Worm (Caenorhabditis elegans) whole organism, L1 larva: ENCODE data around the gene ife-3.

Experiments
- Y116A8C.19 ChIP-seq: sonication (generic microtip); optimal IDR thresholded peaks from 2 replicates; lab custom pipeline; 2016; ENCODE audit warnings: missing compliant biosample characterization, missing genetic modification characterization, borderline replicate concordance
- aha-1 ChIP-seq: fragments of 150-350 bp; optimal IDR thresholded peaks from 2 replicates; lab custom pipeline; 2014; ENCODE audit warnings: missing biosample characterization, missing genetic modification characterization
- aly-2 ChIP-seq: fragments of 150-350 bp; optimal IDR thresholded peaks from 2 replicates; lab custom pipeline; 2014; ENCODE audit warnings: missing biosample characterization, missing genetic modification characterization
- blmp-1 ChIP-seq: fragments of 150-350 bp; optimal IDR thresholded peaks from 2 replicates; lab custom pipeline; 2014; ENCODE audit warnings: missing biosample characterization, missing genetic modification characterization
- ceh-8 ChIP-seq: fragments of 200-800 bp; sonication (Bioruptor generic); optimal IDR thresholded peaks from 2 replicates; lab custom pipeline; 2018; ENCODE audit warnings: mild to moderate bottlenecking, missing genetic modification characterization, moderate library complexity, missing compliant biosample characterization
- ceh-88 ChIP-seq: fragments of 200-800 bp; sonication (Bioruptor generic); IDR thresholded peaks from 2 replicates; pipeline ENCODE4 v1.3.6; 2022; ENCODE audit warnings: missing genetic modification characterization, missing compliant biosample characterization
- efl-1 ChIP-seq, 4 experiments: fragments of 150-350 bp; optimal IDR thresholded peaks in 3 of 4; peaks in 1 of 4; 1 replicate in 1 of 4; 2 replicates in 3 of 4; lab custom pipeline; 2014; ENCODE audit warnings: missing biosample characterization in 2 of 4, missing genetic modification characterization in 2 of 4, missing genetic modification reagents in 2 of 4
- efl-3 ChIP-seq: fragments of 200-800 bp; sonication (Bioruptor generic); optimal IDR thresholded peaks from 2 replicates; lab custom pipeline; 2018; ENCODE audit warnings: mild to moderate bottlenecking, missing genetic modification characterization, missing compliant biosample characterization
- fkh-10 ChIP-seq: sonication (generic microtip); optimal IDR thresholded peaks from 2 replicates; lab custom pipeline; 2017; ENCODE audit warnings: missing biosample characterization, missing genetic modification reagents, missing genetic modification characterization
- grh-1 ChIP-seq: fragments of 200-800 bp; sonication (Bioruptor generic); IDR thresholded peaks from 2 replicates; pipeline ENCODE4 v1.3.6; 2022; ENCODE audit warnings: missing genetic modification reagents, missing genetic modification characterization, missing compliant biosample characterization
- hlh-17 ChIP-seq: fragments of 200-800 bp; sonication (Bioruptor generic); optimal IDR thresholded peaks from 2 replicates; lab custom pipeline; 2018; ENCODE audit warnings: missing genetic modification characterization, mild to moderate bottlenecking, missing compliant biosample characterization, moderate library complexity, borderline replicate concordance
- hlh-4 ChIP-seq: sonication (generic microtip); optimal IDR thresholded peaks from 2 replicates; lab custom pipeline; 2016; ENCODE audit warnings: mild to moderate bottlenecking, missing genetic modification characterization, missing compliant biosample characterization
- hpl-2 ChIP-seq: fragments of 150-350 bp; optimal IDR thresholded peaks from 2 replicates; lab custom pipeline; 2014; ENCODE audit warnings: missing biosample characterization, missing genetic modification reagents, missing genetic modification characterization
- isw-1 ChIP-seq: fragments of 200-800 bp; sonication (Bioruptor generic); IDR thresholded peaks from 2 replicates; pipeline ENCODE4 v1.3.6; 2022; ENCODE audit warnings: missing genetic modification characterization, missing compliant biosample characterization
- jun-1 ChIP-seq: fragments of 150-350 bp; optimal IDR thresholded peaks from 2 replicates; lab custom pipeline; 2014; ENCODE audit warnings: missing biosample characterization, missing genetic modification reagents, missing genetic modification characterization
- lin-13 ChIP-seq: fragments of 150-350 bp; optimal IDR thresholded peaks from 2 replicates; lab custom pipeline; 2014; ENCODE audit warnings: missing biosample characterization, missing genetic modification reagents, missing genetic modification characterization
- lin-14 ChIP-seq: fragments of 200-800 bp; sonication (Bioruptor generic); optimal IDR thresholded peaks from 2 replicates; lab custom pipeline; 2018; ENCODE audit warnings: mild to moderate bottlenecking, missing genetic modification characterization, moderate library complexity, missing compliant biosample characterization
- lin-35 ChIP-seq, 2 experiments: fragments of 150-350 bp; optimal IDR thresholded peaks; 2 replicates each; lab custom pipeline; 2014; ENCODE audit warnings: missing biosample characterization in 2 of 2, missing genetic modification characterization in 2 of 2, missing genetic modification reagents in 2 of 2
- lir-3 ChIP-seq: sonication (generic microtip); optimal IDR thresholded peaks from 2 replicates; lab custom pipeline; 2016; ENCODE audit warnings: mild to moderate bottlenecking, missing genetic modification characterization, moderate library complexity, missing compliant biosample characterization; ENCODE audit not compliant: poor library complexity
- mab-9 ChIP-seq: fragments of 200-800 bp; sonication (Bioruptor generic); IDR thresholded peaks from 2 replicates; pipeline ENCODE4 v1.3.6; 2022; ENCODE audit warnings: missing genetic modification reagents, missing genetic modification characterization, missing compliant biosample characterization
- mdl-1 ChIP-seq, 2 experiments: fragments of 150-350 bp; optimal IDR thresholded peaks; 2 replicates each; lab custom pipeline; 2014 to 2017; ENCODE audit warnings: missing biosample characterization in 2 of 2, missing genetic modification characterization in 2 of 2, inconsistent platforms in 1 of 2
- mep-1 ChIP-seq: fragments of 150-350 bp; optimal IDR thresholded peaks from 2 replicates; lab custom pipeline; 2014; ENCODE audit warnings: missing biosample characterization, missing genetic modification characterization
- nhr-12 ChIP-seq: sonication (generic microtip); optimal IDR thresholded peaks from 2 replicates; lab custom pipeline; 2017; ENCODE audit warnings: missing biosample characterization, missing genetic modification characterization
- nhr-19 ChIP-seq: fragments of 200-800 bp; sonication (Bioruptor generic); conservative IDR thresholded peaks from 2 replicates; pipeline ENCODE4 v1.3.6; 2022; ENCODE audit warnings: missing genetic modification characterization, missing compliant biosample characterization
- nhr-47 ChIP-seq: sonication (generic microtip); optimal IDR thresholded peaks from 2 replicates; lab custom pipeline; 2016; ENCODE audit warnings: mild to moderate bottlenecking, missing genetic modification characterization, moderate library complexity, missing compliant biosample characterization
- nhr-71 ChIP-seq: sonication (generic microtip); optimal IDR thresholded peaks from 2 replicates; lab custom pipeline; 2016; ENCODE audit warnings: mild to moderate bottlenecking, missing genetic modification characterization, moderate library complexity, missing compliant biosample characterization
- nhr-76 ChIP-seq: sonication (generic microtip); optimal IDR thresholded peaks from 2 replicates; lab custom pipeline; 2017; ENCODE audit warnings: missing biosample characterization, missing genetic modification characterization
- nhr-84 ChIP-seq: sonication (generic microtip); optimal IDR thresholded peaks from 2 replicates; lab custom pipeline; 2017; ENCODE audit warnings: missing biosample characterization, missing genetic modification characterization
- nhr-85 ChIP-seq: sonication (generic microtip); peaks from one replicate; lab custom pipeline; 2016; ENCODE audit warnings: missing genetic modification characterization, inconsistent platforms, missing compliant biosample characterization
- pag-3 ChIP-seq: sonication (generic microtip); optimal IDR thresholded peaks from 2 replicates; lab custom pipeline; 2017; ENCODE audit warnings: missing genetic modification characterization, mild to moderate bottlenecking, missing compliant biosample characterization, antibody characterized with exemption, borderline replicate concordance; ENCODE audit not compliant: insufficient read depth
- rnt-1 ChIP-seq: sonication (generic microtip); optimal IDR thresholded peaks from 2 replicates; lab custom pipeline; 2016; ENCODE audit warnings: mild to moderate bottlenecking, missing genetic modification characterization, moderate library complexity, missing compliant biosample characterization
- snpc-4 ChIP-seq: fragments of 150-350 bp; optimal IDR thresholded peaks from 2 replicates; lab custom pipeline; 2014; ENCODE audit warnings: missing biosample characterization, missing genetic modification characterization
- snu-23 ChIP-seq: sonication (generic microtip); optimal IDR thresholded peaks from 2 replicates; lab custom pipeline; 2016; ENCODE audit warnings: missing genetic modification characterization, missing compliant biosample characterization
- sox-4 ChIP-seq: sonication (generic microtip); optimal IDR thresholded peaks from 2 replicates; lab custom pipeline; 2016; ENCODE audit warnings: missing genetic modification characterization, missing compliant biosample characterization
- swsn-7 ChIP-seq: sonication (generic microtip); optimal IDR thresholded peaks from 2 replicates; lab custom pipeline; 2016; ENCODE audit warnings: missing genetic modification characterization, missing compliant biosample characterization
- tbx-2 ChIP-seq: sonication (generic microtip); optimal IDR thresholded peaks from 2 replicates; lab custom pipeline; 2016; ENCODE audit warnings: missing genetic modification characterization, missing compliant biosample characterization
- tlp-1 ChIP-seq: fragments of 150-350 bp; optimal IDR thresholded peaks from 2 replicates; lab custom pipeline; 2014; ENCODE audit warnings: missing biosample characterization, missing genetic modification characterization
- unc-130 ChIP-seq: fragments of 150-350 bp; optimal IDR thresholded peaks from 2 replicates; lab custom pipeline; 2017; ENCODE audit warnings: missing biosample characterization, missing genetic modification characterization, inconsistent platforms
- unc-30 ChIP-seq: sonication (generic microtip); optimal IDR thresholded peaks from 2 replicates; lab custom pipeline; 2017; ENCODE audit warnings: missing biosample characterization, missing genetic modification characterization
- unc-62 ChIP-seq: fragments of 150-350 bp; optimal IDR thresholded peaks from 2 replicates; lab custom pipeline; 2014; ENCODE audit warnings: missing biosample characterization, missing genetic modification reagents, missing genetic modification characterization
- vab-15 ChIP-seq: sonication (generic microtip); optimal IDR thresholded peaks from 2 replicates; lab custom pipeline; 2017; ENCODE audit warnings: missing genotype, mild to moderate bottlenecking, missing genetic modification characterization, missing compliant biosample characterization
- ztf-11 ChIP-seq, 2 experiments: sonication (generic microtip); optimal IDR thresholded peaks; 2 replicates each; lab custom pipeline; 2016 to 2017; ENCODE audit warnings: missing genetic modification characterization in 2 of 2, missing biosample characterization in 1 of 2, missing compliant biosample characterization in 1 of 2
- ztf-4 ChIP-seq: fragments of 150-350 bp; optimal IDR thresholded peaks from 2 replicates; lab custom pipeline; 2014; ENCODE audit warnings: missing biosample characterization, missing genetic modification characterization

The ife-3 gene

DNA sequence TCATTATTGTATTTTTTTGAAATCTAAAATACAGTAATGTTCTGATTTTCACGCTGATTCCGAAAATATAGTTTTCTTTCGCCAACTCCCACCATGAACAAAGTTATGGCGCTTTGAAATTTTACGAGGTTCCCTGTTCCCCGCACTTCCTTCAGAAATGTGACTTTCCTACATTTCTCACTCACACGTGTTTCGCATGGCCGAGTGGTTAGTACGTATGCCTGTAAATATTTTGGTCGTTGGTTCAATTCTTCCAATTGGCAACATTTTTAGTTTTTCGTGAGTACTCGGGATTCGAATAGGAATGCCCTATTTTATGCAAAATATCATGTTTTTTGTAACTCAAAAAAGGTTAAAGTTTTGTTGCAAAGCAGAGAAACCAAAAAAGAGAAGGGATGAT lies 45.7 kb upstream of the ife-3 start (continued):
- TF ChIP-seq nhr-19 (GFP tag; lab: Robert Waterston, UW) (peak; percentile 49), vab-15 (tag; lab: Kevin White, UChicago) (no peak), rnt-1 (tag; lab: Kevin White, UChicago) (no peak), lin-35 (GFP tag; optimal IDR thresholded peaks at IDR 0.05; lab: Kevin White, UChicago) (peak in 1 of 2 experiments; percentile 67), aly-2 (tag; lab: Kevin White, UChicago) (peak; percentile 27), lin-14 (GFP tag; lab: Kevin White, UChicago) (no peak), pag-3 (no peak), tlp-1 (tag; lab: Kevin White, UChicago) (no peak), nhr-76 (tag; lab: Kevin White, UChicago) (no peak), ztf-11 (tag; optimal IDR thresholded peaks at IDR 0.05; lab: Kevin White, UChicago) (no peak), nhr-47 (tag; lab: Kevin White, UChicago) (peak; percentile 61), fkh-10 (GFP tag; lab: Kevin White, UChicago) (no peak), efl-3 (peak; percentile 20), snpc-4 (tag; lab: Kevin White, UChicago) (no peak), tbx-2 (peak; percentile 10), nhr-12 (tag; lab: Kevin White, UChicago) (no peak), nhr-84 (tag; lab: Kevin White, UChicago) (no peak), mab-9 (GFP tag; lab: Robert Waterston, UW) (no peak), unc-62 (GFP tag; lab: Kevin White, UChicago) (no peak), hlh-4 (no peak), ztf-4 (tag; lab: Kevin White, UChicago) (no peak), grh-1 (GFP tag; lab: Robert Waterston, UW) (no peak), mep-1 (tag; lab: Kevin White, UChicago) (peak; percentile 49), aha-1 (no peak), ceh-88 (GFP tag; lab: Robert Waterston, UW) (no peak), ceh-8 (GFP tag; lab: Kevin White, UChicago) (peak; percentile 15), hlh-17 (no peak), Y116A8C.19 (tag; lab: Kevin White, UChicago) (no peak), hpl-2 (GFP tag; lab: Kevin White, UChicago) (no peak), nhr-85 (tag; lab: Kevin White, UChicago) (no peak)
- TF ChIP-seq, all 84 proteins: peak for 26

- no peak for TF ChIP-seq mdl-1 (tag; optimal IDR thresholded peaks at IDR 0.05; lab: Kevin White, UChicago)
- no peak for TF ChIP-seq unc-30 (tag; lab: Kevin White, UChicago)
- TF ChIP-seq snu-23 = no peak
- TF ChIP-seq efl-1 (optimal IDR thresholded peaks at IDR 0.05; lab: Kevin White, UChicago) = no peak
- no peak for TF ChIP-seq efl-1 (GFP tag; optimal IDR thresholded peaks at IDR 0.05 in 1 of 2; lab: Kevin White, UChicago)
- no peak for TF ChIP-seq blmp-1
- no peak for TF ChIP-seq jun-1
- TF ChIP-seq lir-3 (tag; lab: Kevin White, UChicago) = no peak
- TF ChIP-seq lin-13 (GFP tag; lab: Kevin White, UChicago) = no peak
- no peak for TF ChIP-seq ztf-4 (tag; lab: Kevin White, UChicago)
- TF ChIP-seq vab-15 (tag; lab: Kevin White, UChicago) = no peak
- no peak for TF ChIP-seq sox-4
- TF ChIP-seq isw-1 = no peak
- no peak for TF ChIP-seq mep-1 (tag; lab: Kevin White, UChicago)
- TF ChIP-seq ztf-11 (tag; optimal IDR thresholded peaks at IDR 0.05; lab: Kevin White, UChicago) = no peak
- no peak for TF ChIP-seq aly-2 (tag; lab: Kevin White, UChicago)
- TF ChIP-seq unc-130 = no peak
- TF ChIP-seq nhr-71 (tag; lab: Kevin White, UChicago) = no peak
- TF ChIP-seq swsn-7 = no peak
These were observed 41.0 kb upstream of the ife-3 start, which contains the start of gene B0348.1 for ce11 chrV:48622-49021. B0348.1 (plus strand) TSS chrV:48922.
